Worm (Caenorhabditis elegans) whole organism, early embryonic: Measurements from ENCODE around the gene M01B2.13.

Experiments
- ama-1 ChIP-seq: fragments of 150-350 bp; optimal IDR thresholded peaks from 2 replicates; lab custom pipeline; 2014
- ceh-13 ChIP-seq: fragments of 200-800 bp; sonication (Bioruptor generic); optimal IDR thresholded peaks from 2 replicates; lab custom pipeline; 2018; ENCODE audit warnings: mild to moderate bottlenecking, missing genetic modification characterization, missing compliant biosample characterization
- flt-1 ChIP-seq: fragments of 200-800 bp; sonication (Bioruptor generic); IDR thresholded peaks from 2 replicates; pipeline ENCODE4 v1.3.6; 2022; ENCODE audit warnings: missing genetic modification characterization, missing compliant biosample characterization
- hmbx-1 ChIP-seq: sonication (generic microtip); optimal IDR thresholded peaks from 2 replicates; lab custom pipeline; 2016; ENCODE audit warnings: mild to moderate bottlenecking, missing genetic modification characterization, missing compliant biosample characterization
- hnd-1 ChIP-seq: sonication (generic microtip); optimal IDR thresholded peaks from 2 replicates; lab custom pipeline; 2016; ENCODE audit warnings: missing genetic modification characterization, missing compliant biosample characterization
- tbx-11 ChIP-seq: fragments of 200-800 bp; sonication (Bioruptor generic); IDR thresholded peaks from 2 replicates; pipeline ENCODE4 v1.3.6; 2022; ENCODE audit warnings: missing genetic modification characterization, missing compliant biosample characterization

ce11 chrV:15309011-15309410 lies 43.3 kb upstream of the M01B2.13 start, which contains the start of gene srz-10:
- no peak for TF ChIP-seq tbx-11
- no peak for TF ChIP-seq flt-1 (GFP tag; lab: Robert Waterston, UW)
- no peak for TF ChIP-seq hnd-1 (tag; lab: Kevin White, UChicago)
- no peak for TF ChIP-seq ceh-13 (GFP tag; lab: Kevin White, UChicago)
- TF ChIP-seq hmbx-1 (tag; lab: Kevin White, UChicago), result no peak
- TF ChIP-seq ama-1 (lab: Kevin White, UChicago), result no peak
